Worm (Caenorhabditis elegans) whole organism, L4 larva: ENCODE data around the gene sphk-1.
A peak's percentile ranks its signal among the peaks of the same experiment; 100 is the strongest.

Source experiments
- T26A8.4 ChIP-seq: fragments of 200-800 bp; sonication (Bioruptor generic); IDR thresholded peaks from 2 replicates; pipeline ENCODE4 v1.3.6; 2022; ENCODE audit warnings: missing genetic modification characterization, missing compliant biosample characterization
- ZK337.2 ChIP-seq: fragments of 200-800 bp; sonication (Bioruptor generic); IDR thresholded peaks from 2 replicates; pipeline ENCODE4 v1.3.6; 2022; ENCODE audit warnings: missing genetic modification reagents, missing genetic modification characterization, missing compliant biosample characterization
- ZK546.5 ChIP-seq, 2 experiments: sonication (generic microtip); optimal IDR thresholded peaks; 2 replicates each; lab custom pipeline; 2017; ENCODE audit warnings: missing biosample characterization in 2 of 2, missing genetic modification characterization in 2 of 2
- aha-1 ChIP-seq: fragments of 150-350 bp; peaks from one replicate; lab custom pipeline; 2014; ENCODE audit warnings: missing biosample characterization, missing genetic modification characterization
- aly-2 ChIP-seq: sonication (generic microtip); optimal IDR thresholded peaks from 2 replicates; lab custom pipeline; 2018; ENCODE audit warnings: missing biosample characterization, missing genetic modification characterization
- ama-1 ChIP-seq: fragments of 150-350 bp; optimal IDR thresholded peaks from 2 replicates; lab custom pipeline; 2014; ENCODE audit warnings: inconsistent platforms, mixed read lengths
- attf-4 ChIP-seq: sonication (generic microtip); optimal IDR thresholded peaks from 3 replicates; lab custom pipeline; 2017; ENCODE audit warnings: missing biosample characterization, missing genetic modification characterization
- daf-16 ChIP-seq, 3 experiments: sonication (generic microtip); optimal IDR thresholded peaks; 2 replicates each; lab custom pipeline; 2016 to 2017; ENCODE audit warnings: missing genetic modification characterization in 3 of 3, missing genetic modification reagents in 3 of 3, mild to moderate bottlenecking in 2 of 3, missing compliant biosample characterization in 2 of 3, missing biosample characterization in 1 of 3, moderate library complexity in 1 of 3
- dpl-1 ChIP-seq: fragments of 150-350 bp; optimal IDR thresholded peaks from 2 replicates; lab custom pipeline; 2014; ENCODE audit warnings: missing biosample characterization, missing genetic modification reagents, missing genetic modification characterization
- dve-1 ChIP-seq: sonication (generic microtip); optimal IDR thresholded peaks from 2 replicates; lab custom pipeline; 2017; ENCODE audit warnings: antibody characterized with exemption, mild to moderate bottlenecking, missing genetic modification characterization, missing compliant biosample characterization; ENCODE audit not compliant: insufficient read depth
- egl-27 ChIP-seq: sonication (generic microtip); optimal IDR thresholded peaks from 3 replicates; lab custom pipeline; 2017; ENCODE audit warnings: missing biosample characterization, missing genetic modification reagents, missing genetic modification characterization
- hif-1 ChIP-seq, 2 experiments: sonication (generic microtip); optimal IDR thresholded peaks; 2 replicates each; lab custom pipeline; 2016 to 2017; ENCODE audit warnings: missing compliant biosample characterization in 2 of 2, missing genetic modification characterization in 2 of 2, missing genetic modification reagents in 2 of 2, missing genotype in 2 of 2, mild to moderate bottlenecking in 1 of 2
- hlh-11 ChIP-seq: fragments of 200-800 bp; sonication (Bioruptor generic); optimal IDR thresholded peaks from 2 replicates; lab custom pipeline; 2018; ENCODE audit warnings: mild to moderate bottlenecking, missing genetic modification characterization, missing compliant biosample characterization
- hlh-30 ChIP-seq: sonication (generic microtip); optimal IDR thresholded peaks from 2 replicates; lab custom pipeline; 2017; ENCODE audit warnings: antibody characterized with exemption, mild to moderate bottlenecking, missing genetic modification characterization, missing compliant biosample characterization; ENCODE audit not compliant: insufficient read depth
- hmg-1.1 ChIP-seq: fragments of 200-800 bp; sonication (Bioruptor generic); IDR thresholded peaks from 2 replicates; pipeline ENCODE4 v1.3.6; 2022; ENCODE audit warnings: missing genetic modification reagents, missing genetic modification characterization, missing compliant biosample characterization
- jun-1 ChIP-seq: fragments of 150-350 bp; optimal IDR thresholded peaks from 2 replicates; lab custom pipeline; 2014; ENCODE audit warnings: missing biosample characterization, missing genetic modification reagents, missing genetic modification characterization
- lin-15B ChIP-seq: fragments of 150-350 bp; sonication (generic microtip); optimal IDR thresholded peaks from 3 replicates; lab custom pipeline; 2014; ENCODE audit warnings: missing biosample characterization, missing genetic modification characterization
- lin-38 ChIP-seq: fragments of 200-800 bp; sonication (Bioruptor generic); IDR thresholded peaks from 2 replicates; pipeline ENCODE4 v1.3.6; 2022; ENCODE audit warnings: missing genetic modification reagents, missing genetic modification characterization, missing compliant biosample characterization
- madf-9 ChIP-seq: fragments of 200-800 bp; sonication (Bioruptor generic); conservative IDR thresholded peaks from 2 replicates; pipeline ENCODE4 v1.3.6; 2022; ENCODE audit warnings: missing genetic modification reagents, missing genetic modification characterization, missing compliant biosample characterization
- mdl-1 ChIP-seq, 2 experiments: fragments of 150-350 bp in 1 of 2; sonication (generic microtip) in 1 of 2; optimal IDR thresholded peaks; 2 replicates each; lab custom pipeline; 2014 to 2017; ENCODE audit warnings: missing biosample characterization in 2 of 2, missing genetic modification characterization in 2 of 2
- mdt-29 ChIP-seq: fragments of 200-800 bp; sonication (Bioruptor generic); IDR thresholded peaks from 2 replicates; pipeline ENCODE4 v1.3.6; 2022; ENCODE audit warnings: missing genetic modification reagents, missing genetic modification characterization, missing compliant biosample characterization
- mes-2 ChIP-seq: sonication (generic microtip); optimal IDR thresholded peaks from 2 replicates; lab custom pipeline; 2016; ENCODE audit warnings: missing genotype, mild to moderate bottlenecking, missing genetic modification characterization, missing compliant biosample characterization; ENCODE audit not compliant: poor library complexity, severe bottlenecking
- nhr-102 ChIP-seq: sonication (generic microtip); optimal IDR thresholded peaks from 2 replicates; lab custom pipeline; 2016; ENCODE audit warnings: mild to moderate bottlenecking, missing genetic modification characterization, moderate library complexity, missing compliant biosample characterization
- nhr-11 ChIP-seq: fragments of 150-350 bp; optimal IDR thresholded peaks from 2 replicates; lab custom pipeline; 2014; ENCODE audit warnings: missing biosample characterization, missing genetic modification characterization
- nhr-25 ChIP-seq: sonication (generic microtip); optimal IDR thresholded peaks from 2 replicates; lab custom pipeline; 2017; ENCODE audit warnings: missing genetic modification characterization, mild to moderate bottlenecking, missing compliant biosample characterization, antibody characterized with exemption, moderate library complexity, borderline replicate concordance; ENCODE audit not compliant: insufficient read depth
- nhr-28 ChIP-seq: fragments of 150-350 bp; optimal IDR thresholded peaks from 2 replicates; lab custom pipeline; 2014; ENCODE audit warnings: missing biosample characterization, missing genetic modification characterization
- nhr-76 ChIP-seq: fragments of 150-350 bp; optimal IDR thresholded peaks from 2 replicates; lab custom pipeline; 2014; ENCODE audit warnings: missing biosample characterization, missing genetic modification characterization
- pqm-1 ChIP-seq: sonication (generic microtip); optimal IDR thresholded peaks from 2 replicates; lab custom pipeline; 2017; ENCODE audit warnings: missing biosample characterization, missing genetic modification characterization
- unc-62 ChIP-seq, 3 experiments: fragments of 150-350 bp in 1 of 3; sonication (generic microtip); optimal IDR thresholded peaks in 2 of 3; peaks in 1 of 3; 1 replicate in 1 of 3; 2 replicates in 2 of 3; lab custom pipeline; 2014 to 2017; ENCODE audit warnings: missing biosample characterization in 3 of 3, missing genetic modification characterization in 3 of 3, missing genetic modification reagents in 3 of 3, missing genotype in 1 of 3
- vab-7 ChIP-seq: fragments of 200-800 bp; sonication (Bioruptor generic); IDR thresholded peaks from 2 replicates; pipeline ENCODE4 v1.3.6; 2022; ENCODE audit warnings: missing genetic modification reagents, missing genetic modification characterization, missing compliant biosample characterization
- zfp-2 ChIP-seq: sonication (generic microtip); optimal IDR thresholded peaks from 2 replicates; lab custom pipeline; 2016; ENCODE audit warnings: mild to moderate bottlenecking, missing genetic modification characterization, missing compliant biosample characterization
- ztf-11 ChIP-seq: fragments of 150-350 bp; optimal IDR thresholded peaks from 2 replicates; lab custom pipeline; 2014; ENCODE audit warnings: missing biosample characterization, missing genetic modification characterization

Gene sphk-1

DNA sequence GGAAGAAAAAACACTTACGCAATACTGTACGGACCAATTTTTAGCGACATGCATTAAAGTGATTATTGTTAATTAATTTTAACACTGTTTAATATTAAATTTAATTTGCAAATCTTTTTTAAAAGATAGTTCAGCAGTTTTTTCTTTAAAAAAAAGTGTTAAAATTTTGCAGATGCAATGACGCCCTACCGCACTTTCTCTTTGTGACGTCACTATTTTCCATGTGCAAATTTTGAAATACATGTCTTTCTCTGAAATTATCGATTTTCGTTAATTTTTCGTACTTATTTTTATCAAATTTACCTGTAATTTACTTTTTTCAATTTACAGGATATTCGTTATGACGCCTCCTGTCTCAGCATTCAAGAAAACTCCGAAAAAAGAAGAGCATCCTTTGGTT, 39.9 kb downstream of the sphk-1 start, which contains the start of the genes piga-1 and eif-2Bepsilon (continued):
- TF ChIP-seq ZK337.2 (GFP tag; lab: Robert Waterston, UW): no peak
- no peak for TF ChIP-seq egl-27
- no peak for TF ChIP-seq pqm-1 (tag; lab: Kevin White, UChicago)
- no peak for TF ChIP-seq madf-9 (GFP tag; lab: Robert Waterston, UW)
- no peak for TF ChIP-seq zfp-2 (tag; lab: Kevin White, UChicago)
- peak; percentile 90 for TF ChIP-seq lin-38 (GFP tag; lab: Robert Waterston, UW)
- TF ChIP-seq ztf-11 (tag; lab: Kevin White, UChicago): no peak
- peak in 1 of 2 experiments; percentile 3 for TF ChIP-seq hif-1 (tag; optimal IDR thresholded peaks at IDR 0.05; lab: Kevin White, UChicago)
- no peak for TF ChIP-seq T26A8.4
- TF ChIP-seq hlh-30 (tag; lab: Kevin White, UChicago): no peak
- TF ChIP-seq jun-1: no peak
- TF ChIP-seq dpl-1 (GFP tag; lab: Kevin White, UChicago): peak; percentile 49

DNA sequence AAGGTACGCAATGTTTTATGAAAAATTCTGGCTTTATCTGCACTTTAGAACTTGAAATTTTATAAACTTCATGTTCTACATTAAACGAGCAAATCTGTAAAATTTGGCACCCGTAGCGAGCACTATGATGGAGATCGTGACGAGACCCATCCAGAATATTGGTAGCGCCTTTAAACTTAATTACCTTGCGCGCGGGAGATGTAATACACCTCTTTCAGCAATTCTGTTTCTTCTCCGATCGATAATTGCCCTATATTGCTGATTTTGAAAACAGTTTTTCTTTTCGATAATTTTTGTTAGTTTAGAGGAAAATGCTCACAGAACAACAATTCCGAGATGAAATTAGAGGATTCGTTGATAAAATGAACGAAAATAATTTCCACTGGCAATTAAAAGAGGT, 42.6 kb downstream of the sphk-1 start, which contains the start of gene atg-10:
Gene atg-10 (plus strand): TSS at position 301 of the 400 bp plus-strand sequence.
- TF ChIP-seq nhr-25 (tag; lab: Kevin White, UChicago) (no peak), nhr-11 (no peak), ZK546.5 (tag; optimal IDR thresholded peaks at IDR 0.05; lab: Kevin White, UChicago) (no peak), aly-2 (tag; lab: Kevin White, UChicago) (no peak), mdt-29 (no peak), vab-7 (no peak), unc-62 (GFP tag; optimal IDR thresholded peaks at IDR 0.05 in 1 of 2; lab: Kevin White, UChicago) (peak in 1 of 2 experiments; percentile 5), unc-62 (tag; optimal IDR thresholded peaks at IDR 0.05; lab: Kevin White, UChicago) (no peak), nhr-102 (tag; lab: Kevin White, UChicago) (no peak), hmg-1.1 (no peak), hlh-11 (tag; lab: Kevin White, UChicago) (no peak), nhr-28 (tag; lab: Kevin White, UChicago) (no peak), lin-15B (tag; lab: Kevin White, UChicago) (no peak), ama-1 (peak; percentile 43)

DNA sequence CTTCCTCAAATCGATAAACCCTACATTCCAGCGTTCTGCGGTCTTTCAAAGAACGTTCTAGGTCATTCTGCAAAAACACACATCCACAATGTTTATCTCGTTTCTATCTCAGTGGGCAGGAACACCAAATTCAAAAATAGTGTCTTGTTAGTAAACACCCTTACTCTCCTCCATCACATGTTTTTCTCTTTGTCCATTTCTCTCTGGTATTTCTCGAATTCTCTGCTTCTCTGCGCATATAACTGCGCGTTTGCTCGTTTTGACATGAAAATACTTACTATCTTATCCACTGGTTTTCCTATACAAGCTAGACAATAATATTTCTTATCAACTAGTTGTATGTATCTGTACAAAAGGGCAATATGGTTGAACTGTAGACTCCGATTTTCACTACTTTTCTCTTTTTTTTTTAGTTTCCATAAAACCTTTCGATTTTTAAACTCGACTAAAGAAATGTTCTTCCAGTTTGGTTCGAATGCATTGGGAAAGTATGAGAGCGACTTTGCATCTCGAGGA, 50.8 kb downstream of the sphk-1 start, which contains the start of gene pyr-1:
Gene pyr-1 (plus strand): TSS at position 466 of the 516 bp plus-strand sequence.
- TF ChIP-seq attf-4 (tag; lab: Kevin White, UChicago) (no peak), mes-2 (tag; lab: Kevin White, UChicago) (peak; percentile 23), dve-1 (tag; lab: Kevin White, UChicago) (peak; percentile 18), nhr-28 (tag; lab: Kevin White, UChicago) (peak; percentile 81), mdl-1 (tag; optimal IDR thresholded peaks at IDR 0.05; lab: Kevin White, UChicago) (peak in 1 of 2 experiments; percentile 64), ZK337.2 (GFP tag; lab: Robert Waterston, UW) (no peak), aha-1 (tag; lab: Kevin White, UChicago) (peak; percentile 4), unc-62 (GFP tag; optimal IDR thresholded peaks at IDR 0.05 in 1 of 2; lab: Kevin White, UChicago) (peak in 1 of 2 experiments; percentile 55), unc-62 (tag; optimal IDR thresholded peaks at IDR 0.05; lab: Kevin White, UChicago) (no peak), zfp-2 (tag; lab: Kevin White, UChicago) (no peak), nhr-76 (tag; lab: Kevin White, UChicago) (no peak), hlh-30 (tag; lab: Kevin White, UChicago) (peak; percentile 72), daf-16 (GFP tag; optimal IDR thresholded peaks at IDR 0.05; lab: Kevin White, UChicago) (peak in 1 of 2 experiments; percentile 90), daf-16 (tag; optimal IDR thresholded peaks at IDR 0.05; lab: Kevin White, UChicago) (peak; percentile 93)
